Worm (Caenorhabditis elegans) whole organism, L1 larva: ENCODE results near the gene F36F12.3.

ENCODE experiments used
- F16B12.6 ChIP-seq: fragments of 150-350 bp; optimal IDR thresholded peaks from 2 replicates; lab custom pipeline; 2014; ENCODE audit warnings: missing biosample characterization, missing genetic modification characterization
- egl-13 ChIP-seq: sonication (generic microtip); optimal IDR thresholded peaks from 2 replicates; lab custom pipeline; 2016; ENCODE audit warnings: missing genotype, missing genetic modification reagents, missing genetic modification characterization, missing compliant biosample characterization
- egl-27 ChIP-seq, 2 experiments: fragments of 150-350 bp in 1 of 2; sonication (generic microtip); optimal IDR thresholded peaks; 3 replicates each; lab custom pipeline; 2017 to 2018; ENCODE audit warnings: missing biosample characterization in 2 of 2, missing genetic modification characterization in 2 of 2, missing genetic modification reagents in 2 of 2
- ets-5 ChIP-seq: fragments of 200-800 bp; sonication (Bioruptor generic); IDR thresholded peaks from 2 replicates; pipeline ENCODE4 v1.3.6; 2022; ENCODE audit warnings: missing genetic modification characterization, missing compliant biosample characterization
- lin-39 ChIP-seq: fragments of 150-350 bp; optimal IDR thresholded peaks from 2 replicates; lab custom pipeline; 2014; ENCODE audit warnings: missing biosample characterization, missing genetic modification reagents, missing genetic modification characterization
- lsy-2 ChIP-seq, 2 experiments: fragments of 150-350 bp; optimal IDR thresholded peaks; 2 replicates each; lab custom pipeline; 2014; ENCODE audit warnings: missing biosample characterization in 2 of 2, missing genetic modification characterization in 2 of 2
- mef-2 ChIP-seq: fragments of 150-350 bp; optimal IDR thresholded peaks from 2 replicates; lab custom pipeline; 2014; ENCODE audit warnings: missing biosample characterization, missing genetic modification characterization
- skn-1 ChIP-seq: fragments of 150-350 bp; optimal IDR thresholded peaks from 2 replicates; lab custom pipeline; 2014; ENCODE audit warnings: missing biosample characterization, missing genetic modification characterization
- ztf-11 ChIP-seq, 2 experiments: sonication (generic microtip); optimal IDR thresholded peaks; 2 replicates each; lab custom pipeline; 2016 to 2017; ENCODE audit warnings: missing genetic modification characterization in 2 of 2, missing biosample characterization in 1 of 2, missing compliant biosample characterization in 1 of 2

ce11 chrV:2121910-2122362 is 36.3 kb downstream of the F36F12.3 start, which contains the start of gene F22F7.8:
- TF ChIP-seq F16B12.6 (tag; lab: Kevin White, UChicago) = no peak
- no peak for TF ChIP-seq ztf-11 (tag; optimal IDR thresholded peaks at IDR 0.05; lab: Kevin White, UChicago)
- no peak for TF ChIP-seq ets-5
- TF ChIP-seq skn-1 (tag; lab: Kevin White, UChicago) = no peak
- TF ChIP-seq egl-27 (tag; optimal IDR thresholded peaks at IDR 0.05; lab: Kevin White, UChicago) = no peak
- TF ChIP-seq egl-13 = no peak
- TF ChIP-seq lin-39 (tag; lab: Kevin White, UChicago) = no peak
- TF ChIP-seq mef-2 (tag; lab: Kevin White, UChicago) = no peak
- TF ChIP-seq lsy-2 (tag; optimal IDR thresholded peaks at IDR 0.05; lab: Kevin White, UChicago) = no peak
